Fruit fly (Drosophila melanogaster) whole organism, embryonic: ENCODE data around the gene CG6470.

Source experiments
- CG11247 ChIP-seq: fragments of 200-800 bp; sonication (Bioruptor generic); IDR thresholded peaks from 2 replicates; pipeline ENCODE4 v1.3.6; 2022; ENCODE audit warnings: missing biosample characterization, missing genetic modification characterization
- CG12219 ChIP-seq: fragments of 200-800 bp; sonication (Bioruptor generic); optimal IDR thresholded peaks from 3 replicates; lab custom pipeline; 2018; ENCODE audit warnings: missing biosample characterization, mild to moderate bottlenecking, missing genetic modification characterization
- CG13123 ChIP-seq: fragments of 200-800 bp; sonication (Bioruptor generic); optimal IDR thresholded peaks from 2 replicates; lab custom pipeline; 2016; ENCODE audit warnings: missing biosample characterization, missing genetic modification characterization
- CG6765 ChIP-seq: fragments of 200-800 bp; sonication (Bioruptor generic); optimal IDR thresholded peaks from 3 replicates; lab custom pipeline; 2017; ENCODE audit warnings: missing biosample characterization, mild to moderate bottlenecking, missing genetic modification characterization
- CrebB ChIP-seq: fragments of 200-800 bp; sonication (Bioruptor generic); optimal IDR thresholded peaks from 3 replicates; lab custom pipeline; 2018; ENCODE audit warnings: missing biosample characterization, mild to moderate bottlenecking, missing genetic modification characterization
- Ets65A ChIP-seq: fragments of 200-800 bp; sonication (Bioruptor generic); peaks from one replicate; lab custom pipeline; 2016; ENCODE audit warnings: missing biosample characterization, missing genetic modification characterization
- Oaz ChIP-seq: fragments of 200-800 bp; sonication (Bioruptor generic); IDR thresholded peaks from 2 replicates; pipeline ENCODE4 v1.3.6; 2022; ENCODE audit warnings: missing biosample characterization, missing genetic modification characterization
- mirr ChIP-seq: fragments of 200-800 bp; sonication (Bioruptor generic); optimal IDR thresholded peaks from 3 replicates; lab custom pipeline; 2018; ENCODE audit warnings: missing biosample characterization, mild to moderate bottlenecking, missing genetic modification characterization

dm6 chrX:18491941-18492340 lies 22.7 kb downstream of the CG6470 start, which contains the start of gene CG15044:
- TF ChIP-seq CrebB (no peak), Ets65A (GFP tag; lab: Kevin White, UChicago) (no peak), CG13123 (GFP tag; lab: Kevin White, UChicago) (no peak), CG12219 (GFP tag; lab: Kevin White, UChicago) (no peak), CG11247 (GFP tag; lab: Robert Waterston, UW) (no peak), Oaz (no peak), CG6765 (GFP tag; lab: Kevin White, UChicago) (no peak), mirr (no peak)
